Worm (Caenorhabditis elegans) whole organism, L4 larva: Measurements from ENCODE around the gene ddl-2.

Source experiments
- aly-2 ChIP-seq: sonication (generic microtip); optimal IDR thresholded peaks from 2 replicates; lab custom pipeline; 2018; ENCODE audit warnings: missing biosample characterization, missing genetic modification characterization
- ceh-32 ChIP-seq: sonication (generic microtip); optimal IDR thresholded peaks from 2 replicates; lab custom pipeline; 2016; ENCODE audit warnings: mild to moderate bottlenecking, missing genetic modification characterization, missing compliant biosample characterization; ENCODE audit not compliant: poor library complexity
- ceh-82 ChIP-seq: sonication (generic microtip); optimal IDR thresholded peaks from 2 replicates; lab custom pipeline; 2017; ENCODE audit warnings: missing biosample characterization, missing genetic modification characterization
- gei-8 ChIP-seq: fragments of 200-800 bp; sonication (Bioruptor generic); optimal IDR thresholded peaks from 2 replicates; lab custom pipeline; 2018; ENCODE audit warnings: mild to moderate bottlenecking, missing genetic modification characterization, missing compliant biosample characterization
- lin-13 ChIP-seq: fragments of 150-350 bp; optimal IDR thresholded peaks from 2 replicates; lab custom pipeline; 2014; ENCODE audit warnings: missing biosample characterization, missing genetic modification reagents, missing genetic modification characterization
- mdl-1 ChIP-seq, 2 experiments: fragments of 150-350 bp in 1 of 2; sonication (generic microtip) in 1 of 2; optimal IDR thresholded peaks; 2 replicates each; lab custom pipeline; 2014 to 2017; ENCODE audit warnings: missing biosample characterization in 2 of 2, missing genetic modification characterization in 2 of 2
- nhr-237 ChIP-seq: sonication (generic microtip); optimal IDR thresholded peaks from 2 replicates; lab custom pipeline; 2017; ENCODE audit warnings: missing biosample characterization, missing genetic modification characterization
- nhr-28 ChIP-seq: fragments of 150-350 bp; optimal IDR thresholded peaks from 2 replicates; lab custom pipeline; 2014; ENCODE audit warnings: missing biosample characterization, missing genetic modification characterization
- spr-1 ChIP-seq: sonication (generic microtip); optimal IDR thresholded peaks from 2 replicates; lab custom pipeline; 2016; ENCODE audit warnings: mild to moderate bottlenecking, missing genetic modification characterization, missing compliant biosample characterization
- unc-62 ChIP-seq, 3 experiments: fragments of 150-350 bp in 1 of 3; sonication (generic microtip); optimal IDR thresholded peaks in 2 of 3; peaks in 1 of 3; 1 replicate in 1 of 3; 2 replicates in 2 of 3; lab custom pipeline; 2014 to 2017; ENCODE audit warnings: missing biosample characterization in 3 of 3, missing genetic modification characterization in 3 of 3, missing genetic modification reagents in 3 of 3, missing genotype in 1 of 3
- ztf-11 ChIP-seq: fragments of 150-350 bp; optimal IDR thresholded peaks from 2 replicates; lab custom pipeline; 2014; ENCODE audit warnings: missing biosample characterization, missing genetic modification characterization

DNA sequence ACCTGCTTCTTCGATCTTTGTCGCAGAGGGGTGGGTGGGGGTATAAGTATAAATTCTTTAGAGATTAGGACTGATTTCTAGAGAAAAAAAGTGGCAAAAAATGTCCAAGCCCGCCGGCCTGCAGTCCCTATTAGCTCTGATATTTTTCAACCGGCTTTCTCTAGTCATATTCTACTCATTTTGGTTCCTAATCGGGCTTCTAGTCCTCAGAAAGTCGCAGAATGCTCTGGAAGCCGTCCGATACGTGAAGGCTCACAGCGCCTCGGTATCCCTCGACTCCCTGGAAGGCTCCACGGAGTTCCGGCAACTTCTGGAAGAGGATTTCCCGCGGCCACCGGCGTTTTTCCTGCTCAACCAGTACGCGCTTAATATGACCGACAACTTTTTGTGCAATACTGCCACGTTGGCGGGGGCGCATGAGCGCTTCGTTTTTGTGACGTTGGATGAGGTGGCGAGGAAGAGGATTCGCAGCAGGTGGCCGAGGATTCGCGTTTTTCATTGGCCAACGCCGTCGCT is 38.3 kb upstream of the ddl-2 start, which contains the start of gene Y48E1B.8:
- TF ChIP-seq unc-62 (GFP tag; optimal IDR thresholded peaks at IDR 0.05 in 1 of 2; lab: Kevin White, UChicago) (no peak), unc-62 (tag; optimal IDR thresholded peaks at IDR 0.05; lab: Kevin White, UChicago) (no peak), aly-2 (tag; lab: Kevin White, UChicago) (no peak), mdl-1 (tag; optimal IDR thresholded peaks at IDR 0.05; lab: Kevin White, UChicago) (no peak), lin-13 (GFP tag; lab: Kevin White, UChicago) (no peak), nhr-28 (no peak), gei-8 (GFP tag; lab: Kevin White, UChicago) (no peak), nhr-237 (tag; lab: Kevin White, UChicago) (no peak), ceh-82 (tag; lab: Kevin White, UChicago) (no peak), ztf-11 (tag; lab: Kevin White, UChicago) (no peak), spr-1 (no peak), ceh-32 (tag; lab: Kevin White, UChicago) (no peak)
